Worm (Caenorhabditis elegans) whole organism, young adult: ENCODE measurements around the gene nhr-128.

Experiments used
- B0336.3 ChIP-seq: fragments of 200-800 bp; sonication (Bioruptor generic); IDR thresholded peaks from 2 replicates; pipeline ENCODE4 v1.3.6; 2022; ENCODE audit warnings: missing genetic modification characterization, missing compliant biosample characterization
- Y67H2A.10 ChIP-seq: fragments of 200-800 bp; sonication (Bioruptor generic); conservative IDR thresholded peaks from 2 replicates; pipeline ENCODE4 v1.3.6; 2022; ENCODE audit warnings: missing genetic modification reagents, missing genetic modification characterization, missing compliant biosample characterization
- ZK185.1 ChIP-seq: sonication (generic microtip); optimal IDR thresholded peaks from 2 replicates; lab custom pipeline; 2016; ENCODE audit warnings: mild to moderate bottlenecking, missing genetic modification characterization, missing compliant biosample characterization; ENCODE audit not compliant: poor library complexity, severe bottlenecking
- attf-3 ChIP-seq: fragments of 200-800 bp; sonication (Bioruptor generic); conservative IDR thresholded peaks from 2 replicates; pipeline ENCODE4 v1.3.6; 2022; ENCODE audit warnings: missing genetic modification reagents, missing genetic modification characterization, missing compliant biosample characterization
- attf-5 ChIP-seq: fragments of 200-800 bp; sonication (Bioruptor generic); optimal IDR thresholded peaks from 2 replicates; lab custom pipeline; 2018; ENCODE audit warnings: mild to moderate bottlenecking, missing genetic modification characterization, missing compliant biosample characterization
- ccch-3 ChIP-seq: fragments of 200-800 bp; sonication (Bioruptor generic); optimal IDR thresholded peaks from 2 replicates; lab custom pipeline; 2018; ENCODE audit warnings: mild to moderate bottlenecking, missing genetic modification characterization, missing compliant biosample characterization
- cebp-1 ChIP-seq, 2 experiments: fragments of 200-800 bp in 1 of 2; sonication (Bioruptor generic) in 1 of 2; sonication (generic microtip) in 1 of 2; IDR thresholded peaks in 1 of 2; optimal IDR thresholded peaks in 1 of 2; 2 replicates each; pipeline versions ENCODE4 v1.3.6 to Lab custom; 2017 to 2022; ENCODE audit warnings: missing compliant biosample characterization in 2 of 2, missing genetic modification characterization in 2 of 2, mild to moderate bottlenecking in 1 of 2, missing genetic modification reagents in 1 of 2, moderate library complexity in 1 of 2
- cebp-2 ChIP-seq: fragments of 200-800 bp; sonication (Bioruptor generic); IDR thresholded peaks from 2 replicates; pipeline ENCODE4 v1.3.6; 2022; ENCODE audit warnings: missing genetic modification characterization, missing compliant biosample characterization
- ceh-100 ChIP-seq: fragments of 200-800 bp; sonication (Bioruptor generic); IDR thresholded peaks from 2 replicates; pipeline ENCODE4 v1.3.6; 2022; ENCODE audit warnings: missing genetic modification reagents, missing genetic modification characterization, missing compliant biosample characterization
- ceh-40 ChIP-seq: fragments of 200-800 bp; sonication (Bioruptor generic); IDR thresholded peaks from 2 replicates; pipeline ENCODE4 v1.3.6; 2022; ENCODE audit warnings: missing genetic modification characterization, missing compliant biosample characterization
- ceh-58 ChIP-seq: fragments of 200-800 bp; sonication (Bioruptor generic); IDR thresholded peaks from 2 replicates; pipeline ENCODE4 v1.3.6; 2022; ENCODE audit warnings: missing genetic modification characterization, missing compliant biosample characterization
- ceh-91 ChIP-seq: fragments of 200-800 bp; sonication (Bioruptor generic); IDR thresholded peaks from 2 replicates; pipeline ENCODE4 v1.3.6; 2022; ENCODE audit warnings: missing genetic modification reagents, missing genetic modification characterization, missing compliant biosample characterization
- die-1 ChIP-seq: sonication (generic microtip); optimal IDR thresholded peaks from 2 replicates; lab custom pipeline; 2016; ENCODE audit warnings: missing genotype, mild to moderate bottlenecking, missing genetic modification characterization, missing compliant biosample characterization
- dpl-1 ChIP-seq: fragments of 150-350 bp; optimal IDR thresholded peaks from 2 replicates; lab custom pipeline; 2014; ENCODE audit warnings: missing biosample characterization, missing genetic modification reagents, missing genetic modification characterization
- egl-18 ChIP-seq: fragments of 200-800 bp; sonication (Bioruptor generic); IDR thresholded peaks from 2 replicates; pipeline ENCODE4 v1.3.6; 2022; ENCODE audit warnings: missing genetic modification reagents, missing genetic modification characterization, missing compliant biosample characterization
- let-526 ChIP-seq: fragments of 200-800 bp; sonication (Bioruptor generic); IDR thresholded peaks from 2 replicates; pipeline ENCODE4 v1.3.6; 2022; ENCODE audit warnings: missing genetic modification reagents, missing genetic modification characterization, missing compliant biosample characterization
- let-607 ChIP-seq, 2 experiments: fragments of 200-800 bp in 1 of 2; sonication (Bioruptor generic) in 1 of 2; sonication (generic microtip) in 1 of 2; optimal IDR thresholded peaks; 2 replicates each; lab custom pipeline; 2016 to 2018; ENCODE audit warnings: mild to moderate bottlenecking in 2 of 2, missing compliant biosample characterization in 2 of 2, missing genetic modification characterization in 2 of 2, moderate library complexity in 2 of 2, missing genotype in 1 of 2
- lin-26 ChIP-seq: fragments of 200-800 bp; sonication (Bioruptor generic); IDR thresholded peaks from 2 replicates; pipeline ENCODE4 v1.3.6; 2022; ENCODE audit warnings: missing genetic modification reagents, missing genetic modification characterization, missing compliant biosample characterization
- lir-1 ChIP-seq: fragments of 200-800 bp; sonication (Bioruptor generic); conservative IDR thresholded peaks from 2 replicates; pipeline ENCODE4 v1.3.6; 2022; ENCODE audit warnings: missing genetic modification reagents, missing genetic modification characterization, missing compliant biosample characterization
- lsl-1 ChIP-seq: fragments of 200-800 bp; sonication (Bioruptor generic); optimal IDR thresholded peaks from 2 replicates; lab custom pipeline; 2018; ENCODE audit warnings: mild to moderate bottlenecking, missing genetic modification characterization, moderate library complexity, missing compliant biosample characterization
- lsy-27 ChIP-seq: sonication (generic microtip); optimal IDR thresholded peaks from 2 replicates; lab custom pipeline; 2017; ENCODE audit warnings: missing genetic modification characterization, mild to moderate bottlenecking, missing compliant biosample characterization, antibody characterized with exemption, missing genotype, borderline replicate concordance; ENCODE audit not compliant: insufficient read depth
- madf-10 ChIP-seq: sonication (generic microtip); optimal IDR thresholded peaks from 2 replicates; lab custom pipeline; 2016; ENCODE audit warnings: mild to moderate bottlenecking, missing genetic modification characterization, missing compliant biosample characterization
- mcd-1 ChIP-seq: fragments of 200-800 bp; sonication (Bioruptor generic); IDR thresholded peaks from 2 replicates; pipeline ENCODE4 v1.3.6; 2022; ENCODE audit warnings: missing genetic modification reagents, missing genetic modification characterization, missing compliant biosample characterization
- mxl-1 ChIP-seq: sonication (generic microtip); optimal IDR thresholded peaks from 2 replicates; lab custom pipeline; 2016; ENCODE audit warnings: missing genetic modification characterization, missing compliant biosample characterization
- pbrm-1 ChIP-seq: fragments of 200-800 bp; sonication (Bioruptor generic); IDR thresholded peaks from 2 replicates; pipeline ENCODE4 v1.3.6; 2022; ENCODE audit warnings: missing genetic modification reagents, missing genetic modification characterization, missing compliant biosample characterization
- sea-2 ChIP-seq: fragments of 200-800 bp; sonication (Bioruptor generic); IDR thresholded peaks from 2 replicates; pipeline ENCODE4 v1.3.6; 2022; ENCODE audit warnings: missing genetic modification characterization, missing compliant biosample characterization
- snpc-1.3 ChIP-seq: sonication (generic microtip); optimal IDR thresholded peaks from 2 replicates; lab custom pipeline; 2017; ENCODE audit warnings: missing genetic modification characterization, mild to moderate bottlenecking, missing compliant biosample characterization, antibody characterized with exemption, moderate library complexity, missing genotype, missing genetic modification reagents; ENCODE audit not compliant: insufficient read depth
- snpc-3.4 ChIP-seq: sonication (generic microtip); optimal IDR thresholded peaks from 2 replicates; lab custom pipeline; 2017; ENCODE audit warnings: missing genetic modification characterization, mild to moderate bottlenecking, missing compliant biosample characterization, antibody characterized with exemption, moderate library complexity, missing genotype, missing genetic modification reagents
- tbp1 ChIP-seq: fragments of 200-800 bp; sonication (Bioruptor generic); optimal IDR thresholded peaks from 2 replicates; lab custom pipeline; 2018; ENCODE audit warnings: mild to moderate bottlenecking, missing genetic modification characterization, missing compliant biosample characterization
- zim-3 ChIP-seq: sonication (generic microtip); optimal IDR thresholded peaks from 2 replicates; lab custom pipeline; 2017; ENCODE audit warnings: mild to moderate bottlenecking, missing genetic modification characterization, moderate library complexity, missing compliant biosample characterization

The nhr-128 gene

DNA sequence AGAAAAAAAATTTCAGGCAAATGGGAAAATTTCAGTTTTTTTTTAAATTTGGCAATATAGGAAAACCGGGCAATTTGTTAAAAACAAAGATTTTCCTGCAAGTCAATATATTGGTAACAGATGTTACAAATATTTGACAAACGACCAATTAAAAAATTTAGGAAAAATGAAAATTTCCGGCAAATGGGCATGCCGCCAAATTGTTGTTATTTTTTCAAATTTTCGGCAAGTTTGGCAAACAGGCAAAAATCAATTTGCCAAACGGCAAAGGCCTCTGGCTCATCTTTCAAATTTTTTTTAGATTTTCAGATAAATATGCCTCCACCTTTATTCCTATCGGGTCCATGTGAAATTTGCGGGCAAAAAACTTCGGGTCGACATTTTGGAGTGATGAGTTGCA is at the start of gene nhr-128:
Gene nhr-128 (plus strand): TSS at position 301 of the 400 bp plus-strand sequence.
- no peak for TF ChIP-seq let-607 (tag; optimal IDR thresholded peaks at IDR 0.05; lab: Kevin White, UChicago)
- TF ChIP-seq let-526 (GFP tag; lab: Robert Waterston, UW): no peak
- TF ChIP-seq die-1: no peak
- TF ChIP-seq mxl-1: no peak
- TF ChIP-seq pbrm-1: no peak
- TF ChIP-seq lsy-27 (tag; lab: Kevin White, UChicago): no peak
- no peak for TF ChIP-seq tbp1 (GFP tag; lab: Kevin White, UChicago)
- TF ChIP-seq lsl-1 (GFP tag; lab: Kevin White, UChicago): no peak
- TF ChIP-seq mcd-1 (GFP tag; lab: Robert Waterston, UW): no peak
- TF ChIP-seq dpl-1 (GFP tag; lab: Kevin White, UChicago): no peak
- no peak for TF ChIP-seq zim-3 (tag; lab: Kevin White, UChicago)
- no peak for TF ChIP-seq cebp-1 (GFP tag; IDR thresholded peaks at IDR 0.05; lab: Robert Waterston, UW)
- no peak for TF ChIP-seq cebp-1 (tag; optimal IDR thresholded peaks at IDR 0.05; lab: Kevin White, UChicago)
- no peak for TF ChIP-seq madf-10 (tag; lab: Kevin White, UChicago)
- TF ChIP-seq lin-26: no peak
- TF ChIP-seq ceh-100: no peak
- TF ChIP-seq snpc-1.3: no peak
- TF ChIP-seq attf-5 (GFP tag; lab: Kevin White, UChicago): no peak
- TF ChIP-seq ceh-40 (GFP tag; lab: Robert Waterston, UW): no peak
- TF ChIP-seq Y67H2A.10: no peak

DNA sequence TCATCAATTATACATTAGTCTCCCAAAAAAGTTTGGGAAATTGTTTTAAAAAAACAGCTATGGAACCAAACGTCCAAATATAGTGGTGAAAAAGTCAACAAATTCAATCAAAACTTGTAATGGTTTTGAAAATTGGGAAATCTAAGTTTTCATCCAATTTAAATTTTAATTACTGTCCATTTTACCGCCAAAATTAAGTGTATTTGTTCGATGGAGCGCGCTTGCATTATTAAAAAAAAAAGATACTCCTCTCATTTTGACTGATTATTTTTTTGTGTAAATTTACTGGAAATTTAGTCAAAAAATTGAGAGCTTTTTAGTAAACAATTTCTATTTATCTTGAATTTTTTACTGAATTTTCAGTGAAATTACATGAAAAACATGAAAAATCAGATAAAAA is 47.4 kb upstream of the nhr-128 start:
- TF ChIP-seq lir-1 (GFP tag; lab: Robert Waterston, UW): no peak

DNA sequence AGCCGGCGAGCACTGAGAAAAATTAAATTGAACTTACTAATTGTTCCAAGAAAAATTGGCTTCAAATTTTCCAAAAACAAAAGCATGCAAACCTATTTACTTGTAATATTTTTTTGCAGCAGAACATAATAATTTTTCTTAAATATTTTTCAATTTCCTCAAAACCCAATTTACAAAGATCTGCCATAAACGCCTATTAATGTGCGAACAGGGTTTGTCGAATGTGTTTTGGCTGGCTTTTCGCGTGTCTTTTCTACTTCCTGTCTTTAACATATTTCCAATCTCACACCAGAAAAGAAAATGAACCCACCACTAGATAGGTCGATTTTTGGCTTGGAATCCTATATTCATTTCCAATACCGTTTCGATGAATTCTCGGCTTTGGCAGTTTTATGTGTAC is 46.6 kb upstream of the nhr-128 start, which contains the start of gene C45H4.18:
Gene C45H4.18 (plus strand): TSS at position 301 of the 400 bp plus-strand sequence.
- TF ChIP-seq B0336.3 (GFP tag; lab: Robert Waterston, UW): no peak

DNA sequence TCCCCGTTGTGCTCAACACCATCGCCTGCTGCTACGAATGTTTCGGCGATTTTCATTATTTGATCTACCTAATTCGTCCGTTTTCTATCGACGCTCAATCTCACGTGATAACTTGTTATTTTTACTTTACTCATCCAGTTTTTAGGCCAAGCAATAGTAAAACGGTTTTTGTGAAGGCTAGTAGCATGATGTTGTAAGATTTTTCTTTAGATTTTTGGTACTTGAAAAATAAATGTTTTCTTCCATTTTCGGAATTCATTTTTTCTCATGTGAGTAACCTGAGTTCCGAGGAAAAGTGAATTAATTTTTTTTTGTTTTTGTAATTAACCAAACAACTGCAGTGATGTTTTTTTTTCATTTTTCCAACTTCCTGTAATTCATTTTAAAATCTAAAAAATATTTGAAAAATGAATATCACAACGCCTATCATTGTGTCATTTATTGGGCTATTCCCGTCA is 44.5 kb upstream of the nhr-128 start, which contains the start of gene srbc-17:
Gene srbc-17 (plus strand): TSS at position 408 of the 458 bp plus-strand sequence.
- no peak for TF ChIP-seq cebp-2
- TF ChIP-seq madf-10 (tag; lab: Kevin White, UChicago): no peak
- no peak for TF ChIP-seq ceh-91 (GFP tag; lab: Robert Waterston, UW)

DNA sequence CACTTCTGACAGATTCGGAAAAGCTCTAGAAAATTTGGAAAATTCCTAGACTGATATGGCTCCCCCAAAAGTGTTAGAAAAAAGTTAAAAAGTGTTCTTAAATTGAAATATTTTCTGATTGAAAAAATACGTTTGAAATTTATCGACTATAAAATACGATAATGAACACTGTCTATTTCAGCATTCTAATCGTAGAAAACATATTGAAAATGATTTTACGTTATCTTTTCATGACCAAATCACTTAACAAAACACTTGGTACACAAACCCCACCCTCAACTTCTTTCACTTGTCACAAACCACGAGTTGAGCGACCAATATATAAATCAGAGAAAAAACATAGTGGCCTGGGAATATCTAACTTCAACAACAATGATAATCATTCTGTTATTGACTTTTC is 42.6 kb upstream of the nhr-128 start, which contains the start of gene cyp-33C1:
Gene cyp-33C1 (plus strand): TSS at position 301 of the 400 bp plus-strand sequence.
- TF ChIP-seq attf-3 (GFP tag; lab: Robert Waterston, UW) (no peak), B0336.3 (GFP tag; lab: Robert Waterston, UW) (no peak), ZK185.1 (tag; lab: Kevin White, UChicago) (no peak), ceh-91 (GFP tag; lab: Robert Waterston, UW) (no peak), snpc-3.4 (tag; lab: Kevin White, UChicago) (no peak), zim-3 (tag; lab: Kevin White, UChicago) (no peak), sea-2 (GFP tag; lab: Robert Waterston, UW) (no peak), egl-18 (GFP tag; lab: Robert Waterston, UW) (no peak), ccch-3 (GFP tag; lab: Kevin White, UChicago) (no peak), ceh-58 (GFP tag; lab: Robert Waterston, UW) (no peak)
